Fruit fly (Drosophila melanogaster) whole organism, embryonic: ENCODE results near the gene jus.

Experiments used
- Atf6 ChIP-seq: fragments of 200-800 bp; sonication (Bioruptor generic); IDR thresholded peaks from 2 replicates; pipeline ENCODE4 v1.3.6; 2022; ENCODE audit warnings: missing biosample characterization, missing genetic modification characterization
- BtbVII ChIP-seq: fragments of 200-800 bp; sonication (Bioruptor generic); optimal IDR thresholded peaks from 3 replicates; lab custom pipeline; 2017; ENCODE audit warnings: missing biosample characterization, mild to moderate bottlenecking, missing genetic modification characterization
- Bteb2 ChIP-seq: fragments of 200-800 bp; sonication (Bioruptor generic); optimal IDR thresholded peaks from 2 replicates; lab custom pipeline; 2016; ENCODE audit warnings: missing biosample characterization, missing genetic modification characterization
- CG10543 ChIP-seq: fragments of 200-800 bp; sonication (Bioruptor generic); optimal IDR thresholded peaks from 3 replicates; lab custom pipeline; 2017; ENCODE audit warnings: missing biosample characterization, mild to moderate bottlenecking, missing genetic modification characterization, moderate library complexity
- CG11560 ChIP-seq: fragments of 200-800 bp; sonication (Bioruptor generic); IDR thresholded peaks from 3 replicates; pipeline ENCODE4 v1.3.6; 2022; ENCODE audit warnings: missing biosample characterization, missing genetic modification characterization
- CG12236 ChIP-seq: fragments of 200-800 bp; sonication (Bioruptor generic); optimal IDR thresholded peaks from 2 replicates; lab custom pipeline; 2016; ENCODE audit warnings: missing biosample characterization, missing genetic modification characterization
- CG12769 ChIP-seq: fragments of 200-800 bp; sonication (Bioruptor generic); optimal IDR thresholded peaks from 2 replicates; lab custom pipeline; 2019; ENCODE audit warnings: missing biosample characterization, mild to moderate bottlenecking, missing genetic modification characterization, moderate library complexity
- CG13296 ChIP-seq: fragments of 200-800 bp; sonication (Bioruptor generic); optimal IDR thresholded peaks from 3 replicates; lab custom pipeline; 2018; ENCODE audit warnings: missing biosample characterization, mild to moderate bottlenecking, missing genetic modification characterization
- CG13424 ChIP-seq: fragments of 200-800 bp; sonication (Bioruptor generic); optimal IDR thresholded peaks from 2 replicates; lab custom pipeline; 2019; ENCODE audit warnings: missing biosample characterization, mild to moderate bottlenecking, missing genetic modification characterization, moderate library complexity
- CG14441 ChIP-seq: fragments of 200-800 bp; sonication (Bioruptor generic); IDR thresholded peaks from 2 replicates; pipeline ENCODE4 v1.3.6; 2022; ENCODE audit warnings: missing biosample characterization, missing genetic modification characterization
- CG14710 ChIP-seq: fragments of 200-800 bp; sonication (Bioruptor generic); optimal IDR thresholded peaks from 3 replicates; lab custom pipeline; 2019; ENCODE audit warnings: missing biosample characterization, mild to moderate bottlenecking, missing genetic modification characterization, moderate library complexity
- CG17328 ChIP-seq: fragments of 200-800 bp; sonication (Bioruptor generic); IDR thresholded peaks from 2 replicates; pipeline ENCODE4 v1.3.6; 2022; ENCODE audit warnings: missing biosample characterization, missing genetic modification characterization
- CG17361 ChIP-seq: fragments of 200-800 bp; sonication (Bioruptor generic); IDR thresholded peaks from 3 replicates; pipeline ENCODE4 v1.3.6; 2022; ENCODE audit warnings: missing biosample characterization, missing genetic modification characterization
- CG18262 ChIP-seq: fragments of 200-800 bp; optimal IDR thresholded peaks from 3 replicates; lab custom pipeline; 2019; ENCODE audit warnings: missing biosample characterization, mild to moderate bottlenecking, missing genetic modification characterization, moderate library complexity
- CG2875 ChIP-seq: fragments of 200-800 bp; sonication (Bioruptor generic); optimal IDR thresholded peaks from 2 replicates; lab custom pipeline; 2017; ENCODE audit warnings: missing biosample characterization, mild to moderate bottlenecking, missing genetic modification characterization, missing genetic modification reagents
- CG3065 ChIP-seq: fragments of 200-800 bp; sonication (Bioruptor generic); optimal IDR thresholded peaks from 2 replicates; lab custom pipeline; 2016; ENCODE audit warnings: missing biosample characterization, missing genetic modification characterization
- CG32767 ChIP-seq: fragments of 200-800 bp; sonication (Bioruptor generic); IDR thresholded peaks from 2 replicates; pipeline ENCODE4 v1.3.6; 2022; ENCODE audit warnings: missing biosample characterization, missing genetic modification characterization
- CG34376 ChIP-seq: fragments of 200-800 bp; sonication (Bioruptor generic); optimal IDR thresholded peaks from 2 replicates; lab custom pipeline; 2018; ENCODE audit warnings: missing biosample characterization, mild to moderate bottlenecking, missing genetic modification characterization
- CG8089 ChIP-seq: fragments of 200-800 bp; sonication (Bioruptor generic); optimal IDR thresholded peaks from 3 replicates; lab custom pipeline; 2016; ENCODE audit warnings: missing biosample characterization, missing genetic modification characterization
- CoRest ChIP-seq: fragments of 200-800 bp; sonication (Bioruptor generic); optimal IDR thresholded peaks from 3 replicates; lab custom pipeline; 2018; ENCODE audit warnings: missing biosample characterization, mild to moderate bottlenecking, missing genetic modification characterization, moderate library complexity
- Drgx ChIP-seq: fragments of 200-800 bp; sonication (Bioruptor generic); IDR thresholded peaks from 2 replicates; pipeline ENCODE4 v1.3.6; 2022; ENCODE audit warnings: missing biosample characterization, missing genetic modification characterization
- Eip74EF ChIP-seq, 2 experiments: fragments of 200-800 bp in 1 of 2; fragments of >200 bp in 1 of 2; sonication (Bioruptor generic) in 1 of 2; optimal IDR thresholded peaks; 2 replicates each; lab custom pipeline; 2017 to 2019; ENCODE audit warnings: missing biosample characterization in 2 of 2, missing genetic modification characterization in 2 of 2, mild to moderate bottlenecking in 1 of 2, moderate library complexity in 1 of 2
- Ets65A ChIP-seq: fragments of 200-800 bp; sonication (Bioruptor generic); peaks from one replicate; lab custom pipeline; 2016; ENCODE audit warnings: missing biosample characterization, missing genetic modification characterization
- Mad ChIP-seq: fragments of 200-800 bp; sonication (Bioruptor generic); optimal IDR thresholded peaks from 2 replicates; lab custom pipeline; 2016; ENCODE audit warnings: missing biosample characterization, missing genetic modification characterization
- Med ChIP-seq: fragments of 200-800 bp; sonication (Bioruptor generic); peaks from one replicate; lab custom pipeline; 2016; ENCODE audit warnings: missing biosample characterization, missing genetic modification characterization, mild to moderate bottlenecking, inconsistent platforms, moderate library complexity
- NfI ChIP-seq: fragments of 200-800 bp; sonication (Bioruptor generic); optimal IDR thresholded peaks from 3 replicates; lab custom pipeline; 2018; ENCODE audit warnings: missing biosample characterization, mild to moderate bottlenecking, missing genetic modification characterization, moderate library complexity
- Six4 ChIP-seq: fragments of 200-800 bp; sonication (Bioruptor generic); optimal IDR thresholded peaks from 2 replicates; lab custom pipeline; 2016; ENCODE audit warnings: missing biosample characterization, missing genetic modification characterization
- Sox102F ChIP-seq: fragments of 200-800 bp; sonication (Bioruptor generic); optimal IDR thresholded peaks from 2 replicates; lab custom pipeline; 2018; ENCODE audit warnings: missing biosample characterization, mild to moderate bottlenecking, missing genetic modification characterization, moderate library complexity
- Sry-β ChIP-seq: fragments of 200-800 bp; sonication (Bioruptor generic); optimal IDR thresholded peaks from 2 replicates; lab custom pipeline; 2018; ENCODE audit warnings: missing biosample characterization, mild to moderate bottlenecking, missing genetic modification characterization, moderate library complexity
- ase ChIP-seq: fragments of 200-800 bp; sonication (Bioruptor generic); IDR thresholded peaks from 3 replicates; pipeline ENCODE4 v1.3.6; 2022; ENCODE audit warnings: missing biosample characterization, missing genetic modification characterization
- az2 ChIP-seq: fragments of 200-800 bp; sonication (Bioruptor generic); optimal IDR thresholded peaks from 3 replicates; lab custom pipeline; 2016; ENCODE audit warnings: missing biosample characterization, missing genetic modification characterization
- bcd ChIP-seq: fragments of 200-800 bp; sonication (Bioruptor generic); optimal IDR thresholded peaks from 2 replicates; lab custom pipeline; 2017; ENCODE audit warnings: missing biosample characterization, mild to moderate bottlenecking, missing genetic modification characterization
- bowl ChIP-seq: fragments of 200-800 bp; sonication (Bioruptor generic); IDR thresholded peaks from 2 replicates; pipeline ENCODE4 v1.3.6; 2022; ENCODE audit warnings: missing biosample characterization, missing genetic modification characterization
- chif ChIP-seq, 2 experiments: fragments of 200-800 bp; sonication (Bioruptor generic); optimal IDR thresholded peaks; 3 replicates each; lab custom pipeline; 2016; ENCODE audit warnings: missing biosample characterization in 2 of 2, missing genetic modification characterization in 2 of 2
- chm ChIP-seq: fragments of 200-800 bp; sonication (Bioruptor generic); IDR thresholded peaks from 2 replicates; pipeline ENCODE4 v1.3.6; 2022; ENCODE audit warnings: missing biosample characterization, missing genetic modification characterization
- croc ChIP-seq: fragments of 200-800 bp; sonication (Bioruptor generic); conservative IDR thresholded peaks from 3 replicates; pipeline ENCODE4 v1.3.6; 2022; ENCODE audit warnings: missing biosample characterization, missing genetic modification characterization
- crol ChIP-seq: fragments of 200-800 bp; sonication (Bioruptor generic); IDR thresholded peaks from 2 replicates; pipeline ENCODE4 v1.3.6; 2022; ENCODE audit warnings: missing biosample characterization, missing genetic modification characterization
- dmrt99B ChIP-seq: fragments of 200-800 bp; sonication (Bioruptor generic); optimal IDR thresholded peaks from 2 replicates; lab custom pipeline; 2018; ENCODE audit warnings: missing biosample characterization, mild to moderate bottlenecking, missing genetic modification characterization, moderate library complexity
- ems ChIP-seq: fragments of 200-800 bp; sonication (Bioruptor generic); optimal IDR thresholded peaks from 3 replicates; lab custom pipeline; 2016; ENCODE audit warnings: missing biosample characterization, missing genetic modification characterization
- gro ChIP-seq: fragments of 200-800 bp; sonication (Bioruptor generic); optimal IDR thresholded peaks from 2 replicates; lab custom pipeline; 2016; ENCODE audit warnings: missing biosample characterization, missing genetic modification characterization
- ham ChIP-seq: fragments of 200-800 bp; sonication (Bioruptor generic); IDR thresholded peaks from 2 replicates; pipeline ENCODE4 v1.3.6; 2022; ENCODE audit warnings: missing biosample characterization, missing genetic modification characterization
- hb ChIP-seq: fragments of 200-800 bp; sonication (Bioruptor generic); IDR thresholded peaks from 3 replicates; pipeline ENCODE4 v1.3.6; 2022; ENCODE audit warnings: missing biosample characterization, missing genetic modification characterization; ENCODE audit not compliant: partially characterized antibody
- jumu ChIP-seq: fragments of 200-800 bp; sonication (Bioruptor generic); optimal IDR thresholded peaks from 3 replicates; lab custom pipeline; 2016; ENCODE audit warnings: missing biosample characterization, missing genetic modification characterization
- oc ChIP-seq: fragments of 200-800 bp; sonication (Bioruptor generic); optimal IDR thresholded peaks from 2 replicates; lab custom pipeline; 2018; ENCODE audit warnings: missing biosample characterization, mild to moderate bottlenecking, missing genetic modification characterization, moderate library complexity
- p53 ChIP-seq: fragments of 200-800 bp; sonication (Bioruptor generic); optimal IDR thresholded peaks from 2 replicates; lab custom pipeline; 2016; ENCODE audit warnings: missing biosample characterization, missing genetic modification characterization
- slou ChIP-seq: fragments of 200-800 bp; sonication (Bioruptor generic); optimal IDR thresholded peaks from 3 replicates; lab custom pipeline; 2016; ENCODE audit warnings: missing biosample characterization, missing genetic modification characterization
- trem ChIP-seq: fragments of 200-800 bp; optimal IDR thresholded peaks from 3 replicates; lab custom pipeline; 2019; ENCODE audit warnings: missing biosample characterization, mild to moderate bottlenecking, missing genetic modification characterization, moderate library complexity
- wdn ChIP-seq: fragments of 200-800 bp; sonication (Bioruptor generic); IDR thresholded peaks from 2 replicates; pipeline ENCODE4 v1.3.6; 2022; ENCODE audit warnings: missing biosample characterization, missing genetic modification characterization
- zen ChIP-seq: fragments of 200-800 bp; sonication (Bioruptor generic); optimal IDR thresholded peaks from 3 replicates; lab custom pipeline; 2018; ENCODE audit warnings: missing biosample characterization, mild to moderate bottlenecking, missing genetic modification characterization, moderate library complexity

jus gene

dm6 chr3R:29220585-29220984 is 25.8 kb upstream of the jus start:
- TF ChIP-seq Ets65A (GFP tag; lab: Kevin White, UChicago) (peak; percentile 91), bowl (GFP tag; lab: Robert Waterston, UW) (no peak), CG8089 (GFP tag; lab: Kevin White, UChicago) (no peak), chm (GFP tag; lab: Robert Waterston, UW) (peak; percentile 40; the same call in 1 of the 2 replicates), Med (GFP tag; lab: Kevin White, UChicago) (peak; percentile 71)

dm6 chr3R:29219948-29220347 is 25.2 kb upstream of the jus start, which contains the start of gene eEF1gamma:
TSS of gene eEF1gamma (plus strand) at chr3R:29220172.
- TF ChIP-seq CG14441, result peak; percentile 92
- TF ChIP-seq Drgx (GFP tag; lab: Robert Waterston, UW), result peak; percentile 70
- TF ChIP-seq Sry-β (GFP tag; lab: Kevin White, UChicago), result peak; percentile 67
- peak; percentile 90 for TF ChIP-seq CG12769
- TF ChIP-seq Eip74EF (GFP tag; optimal IDR thresholded peaks at IDR 0.05; lab: Kevin White, UChicago), result peak in 1 of 2 experiments; percentile 82
- peak; percentile 94 for TF ChIP-seq Atf6 (GFP tag; lab: Robert Waterston, UW)
- peak; percentile 91 for TF ChIP-seq slou (GFP tag; lab: Kevin White, UChicago)
- TF ChIP-seq trem (tag; lab: Kevin White, UChicago), result peak; percentile 90
- TF ChIP-seq CG12236, result peak; percentile 94
- peak; percentile 98 for TF ChIP-seq NfI (GFP tag; lab: Kevin White, UChicago)
- TF ChIP-seq Mad (GFP tag; lab: Kevin White, UChicago), result peak; percentile 96
- peak; percentile 98 for TF ChIP-seq CG13296
- peak; percentile 69; the same call in 1 of the 3 replicates for TF ChIP-seq CG11560 (tag; lab: Robert Waterston, UW)
- TF ChIP-seq croc, result peak; percentile 85
- peak; percentile 90; the same call in 1 of the 2 replicates for TF ChIP-seq ham (GFP tag; lab: Robert Waterston, UW)
- peak; percentile 90 to 97 for TF ChIP-seq chif (GFP tag; optimal IDR thresholded peaks at IDR 0.05; lab: Kevin White, UChicago)
- TF ChIP-seq CG10543, result peak; percentile 98
- peak; percentile 88 for TF ChIP-seq CG18262 (tag; lab: Kevin White, UChicago)
- peak; percentile 89 for TF ChIP-seq CoRest (tag; lab: Kevin White, UChicago)
- TF ChIP-seq CG2875 (GFP tag; lab: Kevin White, UChicago), result peak; percentile 95
- TF ChIP-seq dmrt99B (tag; lab: Kevin White, UChicago), result peak; percentile 89
- peak; percentile 93 for TF ChIP-seq CG17361 (GFP tag; lab: Robert Waterston, UW)
- peak; percentile 90 for TF ChIP-seq CG32767 (GFP tag; lab: Robert Waterston, UW)
- TF ChIP-seq Ets65A (GFP tag; lab: Kevin White, UChicago), result peak; percentile 99
- TF ChIP-seq CG3065 (GFP tag; lab: Kevin White, UChicago), result peak; percentile 92
- peak; percentile 93 for TF ChIP-seq ase (GFP tag; lab: Robert Waterston, UW)
- peak; percentile 84 for TF ChIP-seq crol (GFP tag; lab: Robert Waterston, UW)
- TF ChIP-seq gro (GFP tag; lab: Kevin White, UChicago), result peak; percentile 96
- TF ChIP-seq Bteb2 (GFP tag; lab: Kevin White, UChicago), result peak; percentile 93
- peak; percentile 95 for TF ChIP-seq CG14710 (tag; lab: Kevin White, UChicago)
- TF ChIP-seq oc (tag; lab: Kevin White, UChicago), result peak; percentile 90
- TF ChIP-seq az2 (GFP tag; lab: Kevin White, UChicago), result peak; percentile 84
- peak; percentile 89 for TF ChIP-seq Six4 (GFP tag; lab: Kevin White, UChicago)
- peak; percentile 80 for TF ChIP-seq Sox102F
- peak; percentile 97 for TF ChIP-seq BtbVII (GFP tag; lab: Kevin White, UChicago)
- peak; percentile 89 for TF ChIP-seq wdn
- TF ChIP-seq bcd (GFP tag; lab: Kevin White, UChicago), result peak; percentile 98
- peak; percentile 97 for TF ChIP-seq CG17328
- TF ChIP-seq zen, result peak; percentile 86
- peak; percentile 83 for TF ChIP-seq CG13424 (tag; lab: Kevin White, UChicago)
- peak; percentile 82 for TF ChIP-seq jumu (GFP tag; lab: Kevin White, UChicago)
- TF ChIP-seq p53, result peak; percentile 93
- TF ChIP-seq ems (GFP tag; lab: Kevin White, UChicago), result peak; percentile 90
- TF ChIP-seq CG34376 (GFP tag; lab: Kevin White, UChicago), result peak; percentile 99
- peak; percentile 94 for TF ChIP-seq hb (GFP tag; lab: Robert Waterston, UW)
